1 fruit fly cellular context compared by ENCODE assay signal in genomic region chrX:15554256-15554678, dm6.
TF ChIP-seq lines count a peak whose summit lies in the region.

Ac13E (minus strand) TSS chrX:15554278.

TF ChIP-seq in whole organism, embryonic, 481 proteins besides CTCF, POLR2A, EP300 and RAD21 (continued from another document and continues in another):
- TF ChIP-seq CG7556 (GFP tag; optimal IDR thresholded peaks at IDR 0.05; lab: Kevin White, UChicago) (peak; percentile 94), Scr (GFP tag; IDR thresholded peaks at IDR 0.05; lab: Robert Waterston, UW; ENCODE audit: partially characterized antibody) (peak; percentile 57), Chrac-16 (GFP tag; optimal IDR thresholded peaks at IDR 0.05; lab: Kevin White, UChicago) (peak; percentile 93), tap (tag; optimal IDR thresholded peaks at IDR 0.05; lab: Kevin White, UChicago) (peak; percentile 79), HHEX (GFP tag; optimal IDR thresholded peaks at IDR 0.05; lab: Kevin White, UChicago) (peak; percentile 89), Vsx1 (GFP tag; optimal IDR thresholded peaks at IDR 0.05; lab: Kevin White, UChicago) (peak; percentile 74), bab2 (GFP tag; optimal IDR thresholded peaks at IDR 0.05; lab: Kevin White, UChicago) (peak; percentile 69), CG7786 (GFP tag; optimal IDR thresholded peaks at IDR 0.05; lab: Kevin White, UChicago) (peak; percentile 75), repo (GFP tag; optimal IDR thresholded peaks at IDR 0.05; lab: Kevin White, UChicago) (peak; percentile 52), Stat92E (GFP tag; optimal IDR thresholded peaks at IDR 0.05; lab: Kevin White, UChicago) (peak in 1 of 3 experiments; percentile 74), z (GFP tag; IDR thresholded peaks at IDR 0.05; lab: Robert Waterston, UW) (no peak), PHDP (tag; optimal IDR thresholded peaks at IDR 0.05; lab: Kevin White, UChicago) (peak; percentile 92), Adf1 (GFP tag; IDR thresholded peaks at IDR 0.05; lab: Robert Waterston, UW) (peak; percentile 70), Rfx (GFP tag; IDR thresholded peaks at IDR 0.05; lab: Robert Waterston, UW) (peak; percentile 92), CG10431 (GFP tag; optimal IDR thresholded peaks at IDR 0.05; lab: Kevin White, UChicago) (peak; percentile 71), salm (tag; optimal IDR thresholded peaks at IDR 0.05; lab: Kevin White, UChicago) (peak; percentile 88), CG8089 (GFP tag; optimal IDR thresholded peaks at IDR 0.05; lab: Kevin White, UChicago) (peak; percentile 71), CG8478 (optimal IDR thresholded peaks at IDR 0.05; lab: Kevin White, UChicago) (no peak), CG4854 (GFP tag; optimal IDR thresholded peaks at IDR 0.05; lab: Kevin White, UChicago) (peak; percentile 78), CG6683 (GFP tag; optimal IDR thresholded peaks at IDR 0.05; lab: Kevin White, UChicago) (peak; percentile 83), CG1024 (GFP tag; IDR thresholded peaks at IDR 0.05; lab: Robert Waterston, UW) (peak; percentile 59), pb (GFP tag; optimal IDR thresholded peaks at IDR 0.05; lab: Kevin White, UChicago) (peak; percentile 59), CG15479 (GFP tag; optimal IDR thresholded peaks at IDR 0.05; lab: Kevin White, UChicago) (peak; percentile 41), run (tag; optimal IDR thresholded peaks at IDR 0.05; lab: Kevin White, UChicago) (peak; percentile 80), gfzf (GFP tag; optimal IDR thresholded peaks at IDR 0.05; lab: Kevin White, UChicago) (no peak), MTF-1 (GFP tag; optimal IDR thresholded peaks at IDR 0.05; lab: Kevin White, UChicago; ENCODE audit: borderline replicate concordance) (peak; percentile 57), Atf3 (GFP tag; optimal IDR thresholded peaks at IDR 0.05; lab: Kevin White, UChicago) (peak; percentile 78), CG12299 (tag; optimal IDR thresholded peaks at IDR 0.05; lab: Kevin White, UChicago) (peak; percentile 86), Usf (GFP tag; optimal IDR thresholded peaks at IDR 0.05; lab: Kevin White, UChicago) (peak; percentile 86), CG3726 (GFP tag; IDR thresholded peaks at IDR 0.05; lab: Robert Waterston, UW) (peak; percentile 72), lmd (GFP tag; IDR thresholded peaks at IDR 0.05; lab: Robert Waterston, UW) (peak; percentile 92), B-H1 (GFP tag; IDR thresholded peaks at IDR 0.05; lab: Robert Waterston, UW) (peak; percentile 70), kni (GFP tag; optimal IDR thresholded peaks at IDR 0.05; lab: Kevin White, UChicago) (peak; percentile 88), CG6175 (GFP tag; IDR thresholded peaks at IDR 0.05; lab: Robert Waterston, UW) (peak; percentile 66; the same call in 2 of the 3 replicates), CG4328 (GFP tag; optimal IDR thresholded peaks at IDR 0.05; lab: Kevin White, UChicago) (peak; percentile 83), fd96Cb (tag; optimal IDR thresholded peaks at IDR 0.05; lab: Kevin White, UChicago) (peak; percentile 90), CG34376 (GFP tag; optimal IDR thresholded peaks at IDR 0.05; lab: Kevin White, UChicago) (peak; percentile 93), CG4424 (GFP tag; optimal IDR thresholded peaks at IDR 0.05; lab: Kevin White, UChicago) (peak; percentile 91), Bgb (GFP tag; IDR thresholded peaks at IDR 0.05; lab: Robert Waterston, UW; ENCODE audit: partially characterized antibody) (peak; percentile 58), CrebB (tag; optimal IDR thresholded peaks at IDR 0.05; lab: Kevin White, UChicago) (peak; percentile 76), dpn (GFP tag; optimal IDR thresholded peaks at IDR 0.05; lab: Kevin White, UChicago) (peak; percentile 80 to 91), CG32767 (GFP tag; IDR thresholded peaks at IDR 0.05; lab: Robert Waterston, UW) (peak; percentile 88), CG15269 (tag; optimal IDR thresholded peaks at IDR 0.05; lab: Kevin White, UChicago) (peak; percentile 93), mld (GFP tag; IDR thresholded peaks at IDR 0.05; lab: Robert Waterston, UW; ENCODE audit: partially characterized antibody) (peak; percentile 15; the same call in 1 of the 3 replicates), Meics (GFP tag; optimal IDR thresholded peaks at IDR 0.05; lab: Kevin White, UChicago) (peak; percentile 92), dan (GFP tag; IDR thresholded peaks at IDR 0.05; lab: Robert Waterston, UW) (no peak), maf-S (GFP tag; optimal IDR thresholded peaks at IDR 0.05; lab: Kevin White, UChicago) (peak; percentile 71), CG17361 (GFP tag; IDR thresholded peaks at IDR 0.05; lab: Robert Waterston, UW) (peak; percentile 95), zen (tag; optimal IDR thresholded peaks at IDR 0.05; lab: Kevin White, UChicago) (peak; percentile 83), nau (GFP tag; optimal IDR thresholded peaks at IDR 0.05; lab: Kevin White, UChicago) (peak; percentile 92), CG17359 (tag; optimal IDR thresholded peaks at IDR 0.05; lab: Kevin White, UChicago) (peak; percentile 87), eyg (GFP tag; optimal IDR thresholded peaks at IDR 0.05; lab: Kevin White, UChicago) (peak; percentile 18), peb (GFP tag; IDR thresholded peaks at IDR 0.05; lab: Robert Waterston, UW) (peak; percentile 79; the same call in 1 of the 2 replicates), lab (GFP tag; optimal IDR thresholded peaks at IDR 0.05; lab: Kevin White, UChicago) (peak; percentile 92), Blimp-1 (GFP tag; optimal IDR thresholded peaks at IDR 0.05; lab: Kevin White, UChicago) (peak; percentile 81), CG8924 (tag; optimal IDR thresholded peaks at IDR 0.05; lab: Kevin White, UChicago) (peak; percentile 91), nom (GFP tag; optimal IDR thresholded peaks at IDR 0.05; lab: Kevin White, UChicago) (peak; percentile 85), crp (GFP tag; optimal IDR thresholded peaks at IDR 0.05; lab: Kevin White, UChicago) (peak in 1 of 2 experiments; percentile 56), CG2120 (GFP tag; optimal IDR thresholded peaks at IDR 0.05; lab: Kevin White, UChicago) (peak; percentile 92), sc (optimal IDR thresholded peaks at IDR 0.05; lab: Kevin White, UChicago) (no peak), sc (GFP tag; optimal IDR thresholded peaks at IDR 0.05; lab: Kevin White, UChicago) (peak; percentile 84), CG10321 (GFP tag; IDR thresholded peaks at IDR 0.05; lab: Robert Waterston, UW) (peak; percentile 40; the same call in 1 of the 2 replicates), fd64A (GFP tag; optimal IDR thresholded peaks at IDR 0.05; lab: Kevin White, UChicago) (peak; percentile 75), trh (GFP tag; optimal IDR thresholded peaks at IDR 0.05; lab: Kevin White, UChicago) (peak; percentile 71), gro (GFP tag; optimal IDR thresholded peaks at IDR 0.05; lab: Kevin White, UChicago) (peak; percentile 83), oc (tag; optimal IDR thresholded peaks at IDR 0.05; lab: Kevin White, UChicago) (peak; percentile 75), CG17612 (GFP tag; IDR thresholded peaks at IDR 0.05; lab: Robert Waterston, UW) (0 out of 2 replicates have a peak, but pooled peaks have one; percentile 56), pfk (GFP tag; optimal IDR thresholded peaks at IDR 0.05; lab: Kevin White, UChicago) (peak; percentile 38), HmgD (GFP tag; optimal IDR thresholded peaks at IDR 0.05; lab: Kevin White, UChicago) (no peak), nmo (GFP tag; optimal IDR thresholded peaks at IDR 0.05; lab: Kevin White, UChicago) (peak; percentile 92), Taf1 (GFP tag; IDR thresholded peaks at IDR 0.05; lab: Robert Waterston, UW) (peak; percentile 70; the same call in 1 of the 2 replicates), sug (tag; optimal IDR thresholded peaks at IDR 0.05; lab: Kevin White, UChicago) (peak; percentile 87), CG3847 (GFP tag; IDR thresholded peaks at IDR 0.05; lab: Robert Waterston, UW) (peak; percentile 86), Rx (GFP tag; IDR thresholded peaks at IDR 0.05; lab: Robert Waterston, UW) (peak; percentile 64; the same call in 1 of the 2 replicates), pros (GFP tag; optimal IDR thresholded peaks at IDR 0.05; lab: Kevin White, UChicago) (peak; percentile 44), ssp (GFP tag; IDR thresholded peaks at IDR 0.05; lab: Robert Waterston, UW) (peak; percentile 67), wor (GFP tag; IDR thresholded peaks at IDR 0.05; lab: Robert Waterston, UW) (peak; percentile 83), CG2712 (tag; optimal IDR thresholded peaks at IDR 0.05; lab: Kevin White, UChicago) (peak; percentile 93), Nf-YC (tag; optimal IDR thresholded peaks at IDR 0.05; lab: Kevin White, UChicago) (peak; percentile 82), ab (GFP tag; optimal IDR thresholded peaks at IDR 0.05; lab: Kevin White, UChicago) (peak; percentile 7), Ptx1 (GFP tag; IDR thresholded peaks at IDR 0.05; lab: Robert Waterston, UW) (peak; percentile 89), odd (GFP tag; optimal IDR thresholded peaks at IDR 0.05; lab: Kevin White, UChicago) (peak; percentile 86), ftz-f1 (GFP tag; optimal IDR thresholded peaks at IDR 0.05; lab: Kevin White, UChicago) (peak; percentile 59), Oaz (GFP tag; IDR thresholded peaks at IDR 0.05; lab: Robert Waterston, UW) (peak; percentile 80), ken (GFP tag; IDR thresholded peaks at IDR 0.05; lab: Robert Waterston, UW) (peak; percentile 80), CG16863 (GFP tag; optimal IDR thresholded peaks at IDR 0.05; lab: Kevin White, UChicago) (peak; percentile 82), Ravus (GFP tag; IDR thresholded peaks at IDR 0.05; lab: Robert Waterston, UW) (peak; percentile 30), CG9876 (GFP tag; optimal IDR thresholded peaks at IDR 0.05; lab: Kevin White, UChicago) (peak; percentile 28), tll (GFP tag; optimal IDR thresholded peaks at IDR 0.05; lab: Kevin White, UChicago) (peak in 1 of 2 experiments; percentile 18), CG6654 (GFP tag; optimal IDR thresholded peaks at IDR 0.05; lab: Kevin White, UChicago) (peak; percentile 68), CG10366 (GFP tag; IDR thresholded peaks at IDR 0.05; lab: Robert Waterston, UW) (peak; percentile 82), chinmo (GFP tag; IDR thresholded peaks at IDR 0.05; lab: Robert Waterston, UW; ENCODE audit: partially characterized antibody) (0 out of 4 replicates have a peak, but pooled peaks have one; percentile 22), Bteb2 (GFP tag; optimal IDR thresholded peaks at IDR 0.05; lab: Kevin White, UChicago) (peak; percentile 82), Max (GFP tag; optimal IDR thresholded peaks at IDR 0.05; lab: Kevin White, UChicago) (peak; percentile 82), CG17186 (GFP tag; optimal IDR thresholded peaks at IDR 0.05; lab: Kevin White, UChicago) (peak; percentile 81), CG4617 (GFP tag; optimal IDR thresholded peaks at IDR 0.05; lab: Kevin White, UChicago; ENCODE audit: borderline replicate concordance) (peak; percentile 49), pho (GFP tag; optimal IDR thresholded peaks at IDR 0.05; lab: Kevin White, UChicago) (peak; percentile 79), MBD-R2 (GFP tag; IDR thresholded peaks at IDR 0.05; lab: Robert Waterston, UW) (peak; percentile 55; the same call in 1 of the 2 replicates), zfh2 (GFP tag; optimal IDR thresholded peaks at IDR 0.05; lab: Kevin White, UChicago) (peak; percentile 64), CG8388 (GFP tag; optimal IDR thresholded peaks at IDR 0.05; lab: Kevin White, UChicago) (peak; percentile 85), CG2875 (GFP tag; optimal IDR thresholded peaks at IDR 0.05; lab: Kevin White, UChicago) (peak; percentile 89), CG2116 (GFP tag; optimal IDR thresholded peaks at IDR 0.05; lab: Kevin White, UChicago) (peak; percentile 67), Sry-β (GFP tag; optimal IDR thresholded peaks at IDR 0.05; lab: Kevin White, UChicago) (peak; percentile 34), HLH3B (GFP tag; IDR thresholded peaks at IDR 0.05; lab: Robert Waterston, UW) (peak; percentile 85), da (GFP tag; optimal IDR thresholded peaks at IDR 0.05; lab: Kevin White, UChicago) (peak; percentile 47), sna (GFP tag; IDR thresholded peaks at IDR 0.05; lab: Robert Waterston, UW; ENCODE audit: partially characterized antibody) (peak; percentile 51; the same call in 1 of the 2 replicates), ash1 (GFP tag; optimal IDR thresholded peaks at IDR 0.05; lab: Kevin White, UChicago) (peak; percentile 2), chn (GFP tag; optimal IDR thresholded peaks at IDR 0.05; lab: Kevin White, UChicago) (peak; percentile 90), Dll (GFP tag; IDR thresholded peaks at IDR 0.05; lab: Robert Waterston, UW; ENCODE audit: partially characterized antibody) (peak; percentile 63; the same call in 1 of the 4 replicates), CG18262 (tag; optimal IDR thresholded peaks at IDR 0.05; lab: Kevin White, UChicago) (peak; percentile 93), CG9727 (GFP tag; optimal IDR thresholded peaks at IDR 0.05; lab: Kevin White, UChicago) (peak; percentile 90), unpg (GFP tag; optimal IDR thresholded peaks at IDR 0.05; lab: Kevin White, UChicago) (peak; percentile 92), CG30431 (GFP tag; optimal IDR thresholded peaks at IDR 0.05; lab: Kevin White, UChicago) (peak; percentile 79), twi (tag; optimal IDR thresholded peaks at IDR 0.05; lab: Kevin White, UChicago) (peak; percentile 77), Neu2 (GFP tag; optimal IDR thresholded peaks at IDR 0.05; lab: Kevin White, UChicago; ENCODE audit: borderline replicate concordance) (no peak), fd3F (GFP tag; optimal IDR thresholded peaks at IDR 0.05; lab: Kevin White, UChicago) (peak; percentile 84), CG32772 (GFP tag; IDR thresholded peaks at IDR 0.05; lab: Robert Waterston, UW) (peak; percentile 82), CG13894 (tag; optimal IDR thresholded peaks at IDR 0.05; lab: Kevin White, UChicago) (peak; percentile 79), Atf6 (GFP tag; IDR thresholded peaks at IDR 0.05; lab: Robert Waterston, UW) (peak; percentile 86; the same call in 1 of the 2 replicates), eve (GFP tag; optimal IDR thresholded peaks at IDR 0.05; lab: Kevin White, UChicago) (peak; percentile 33 to 95), Fer1 (GFP tag; optimal IDR thresholded peaks at IDR 0.05; lab: Kevin White, UChicago) (peak; percentile 94), amos (GFP tag; IDR thresholded peaks at IDR 0.05; lab: Robert Waterston, UW; ENCODE audit: partially characterized antibody) (peak; percentile 15; the same call in 1 of the 2 replicates), lbe (GFP tag; optimal IDR thresholded peaks at IDR 0.05; lab: Kevin White, UChicago) (peak; percentile 84), TFAM (GFP tag; optimal IDR thresholded peaks at IDR 0.05; lab: Kevin White, UChicago) (peak; percentile 69), lilli (GFP tag; optimal IDR thresholded peaks at IDR 0.05; lab: Kevin White, UChicago) (peak; percentile 94), hbn (GFP tag; IDR thresholded peaks at IDR 0.05; lab: Robert Waterston, UW; ENCODE audit: partially characterized antibody) (0 out of 2 replicates have a peak, but pooled peaks have one; percentile 18)
